Worm (Caenorhabditis elegans): Measurements from ENCODE around the gene K05F6.14.
"Not testable (repeated sequence)": the region's sequence is repeated elsewhere in the genome, so short reads cannot be mapped to it uniquely, and the experiment has no call there.

- TF ChIP-seq mdl-1 (tag; optimal IDR thresholded peaks at IDR 0.05); ceh-82 (tag; optimal IDR thresholded peaks at IDR 0.05); aly-2 (tag; optimal IDR thresholded peaks at IDR 0.05); unc-62 (GFP tag; optimal IDR thresholded peaks at IDR 0.05); egl-27 (tag; optimal IDR thresholded peaks at IDR 0.05); nhr-28 (tag; optimal IDR thresholded peaks at IDR 0.05); lin-39 (tag; optimal IDR thresholded peaks at IDR 0.05); snpc-4 (tag; optimal IDR thresholded peaks at IDR 0.05); ZK546.5 (tag; optimal IDR thresholded peaks at IDR 0.05); ama-1 (optimal IDR thresholded peaks at IDR 0.05); pqm-1 (tag; optimal IDR thresholded peaks at IDR 0.05); nhr-11 (tag; optimal IDR thresholded peaks at IDR 0.05): not testable (repeated sequence)
Observed at ce11 chrII:1540628-1541027, 21.3 kb upstream of the K05F6.14 start, which contains the start of gene poml-4.
